Fruit fly (Drosophila melanogaster) whole organism, prepupa: ENCODE data around the gene Rheb.

ENCODE experiments used
- Blimp-1 ChIP-seq: fragments of 200-800 bp; sonication (Bioruptor generic); optimal IDR thresholded peaks from 3 replicates; lab custom pipeline; 2017; ENCODE audit warnings: missing biosample characterization, missing genetic modification characterization, mild to moderate bottlenecking, moderate library complexity, missing genetic modification reagents
- CG10631 ChIP-seq: fragments of 200-800 bp; sonication (Bioruptor generic); optimal IDR thresholded peaks from 2 replicates; lab custom pipeline; 2016; ENCODE audit warnings: missing biosample characterization, missing genetic modification characterization
- CG11762 ChIP-seq: fragments of 200-800 bp; sonication (Bioruptor generic); optimal IDR thresholded peaks from 3 replicates; lab custom pipeline; 2016; ENCODE audit warnings: missing biosample characterization, missing genetic modification characterization; ENCODE audit not compliant: insufficient read depth
- CG11902 ChIP-seq: fragments of 200-800 bp; sonication (Bioruptor generic); optimal IDR thresholded peaks from 3 replicates; lab custom pipeline; 2016; ENCODE audit warnings: missing biosample characterization, missing genetic modification characterization
- CG15336 ChIP-seq: fragments of 200-800 bp; sonication (Bioruptor generic); IDR thresholded peaks from 2 replicates; pipeline ENCODE4 v1.3.6; 2022; ENCODE audit warnings: missing biosample characterization, missing genetic modification characterization
- CG16779 ChIP-seq: fragments of 200-800 bp; sonication (Bioruptor generic); optimal IDR thresholded peaks from 3 replicates; lab custom pipeline; 2017; ENCODE audit warnings: missing biosample characterization, mild to moderate bottlenecking, missing genetic modification characterization
- CG3032 ChIP-seq: fragments of 200-800 bp; optimal IDR thresholded peaks from 2 replicates; lab custom pipeline; 2019; ENCODE audit warnings: missing biosample characterization, mild to moderate bottlenecking, missing genetic modification characterization, moderate library complexity
- CG31627 ChIP-seq: fragments of 200-800 bp; sonication (Bioruptor generic); optimal IDR thresholded peaks from 3 replicates; lab custom pipeline; 2016; ENCODE audit warnings: missing biosample characterization, missing genetic modification characterization
- CG32006 ChIP-seq: fragments of 200-800 bp; sonication (Bioruptor generic); optimal IDR thresholded peaks from 3 replicates; lab custom pipeline; 2017; ENCODE audit warnings: missing biosample characterization, mild to moderate bottlenecking, missing genetic modification characterization
- CG34406 ChIP-seq: fragments of 200-800 bp; sonication (Bioruptor generic); optimal IDR thresholded peaks from 3 replicates; lab custom pipeline; 2016; ENCODE audit warnings: missing biosample characterization, missing genetic modification characterization
- CG4318 ChIP-seq: fragments of 200-800 bp; sonication (Bioruptor generic); optimal IDR thresholded peaks from 3 replicates; lab custom pipeline; 2017; ENCODE audit warnings: missing biosample characterization, mild to moderate bottlenecking, missing genetic modification characterization
- CG6163 ChIP-seq: fragments of 200-800 bp; sonication (Bioruptor generic); IDR thresholded peaks from 3 replicates; pipeline ENCODE4 v1.3.6; 2022; ENCODE audit warnings: missing biosample characterization, missing genetic modification characterization
- CG6276 ChIP-seq: fragments of 200-800 bp; sonication (Bioruptor generic); optimal IDR thresholded peaks from 2 replicates; lab custom pipeline; 2017; ENCODE audit warnings: missing biosample characterization, mild to moderate bottlenecking, missing genetic modification characterization
- CG6792 ChIP-seq: fragments of 200-800 bp; sonication (Bioruptor generic); optimal IDR thresholded peaks from 3 replicates; lab custom pipeline; 2016; ENCODE audit warnings: missing biosample characterization, missing genetic modification characterization
- CG6808 ChIP-seq: fragments of 200-800 bp; sonication (Bioruptor generic); optimal IDR thresholded peaks from 3 replicates; lab custom pipeline; 2017; ENCODE audit warnings: missing biosample characterization, missing genetic modification characterization, mild to moderate bottlenecking, moderate library complexity, missing genetic modification reagents
- CG6854 ChIP-seq: fragments of 200-800 bp; sonication (Bioruptor generic); optimal IDR thresholded peaks from 2 replicates; lab custom pipeline; 2017; ENCODE audit warnings: missing biosample characterization, mild to moderate bottlenecking, missing genetic modification characterization
- CG7368 ChIP-seq: fragments of 200-800 bp; sonication (Bioruptor generic); optimal IDR thresholded peaks from 3 replicates; lab custom pipeline; 2016; ENCODE audit warnings: missing biosample characterization, missing genetic modification characterization
- CG8319 ChIP-seq: fragments of 200-800 bp; sonication (Bioruptor generic); optimal IDR thresholded peaks from 3 replicates; lab custom pipeline; 2016; ENCODE audit warnings: missing biosample characterization, missing genetic modification characterization
- CG9139 ChIP-seq: fragments of 200-800 bp; sonication (Bioruptor generic); optimal IDR thresholded peaks from 3 replicates; lab custom pipeline; 2017; ENCODE audit warnings: missing biosample characterization, mild to moderate bottlenecking, missing genetic modification characterization
- Eip75B ChIP-seq: fragments of 200-800 bp; sonication (Bioruptor generic); optimal IDR thresholded peaks from 3 replicates; lab custom pipeline; 2016; ENCODE audit warnings: missing biosample characterization, missing genetic modification characterization
- Eip93F ChIP-seq: fragments of 200-800 bp; sonication (Bioruptor generic); optimal IDR thresholded peaks from 2 replicates; lab custom pipeline; 2016; ENCODE audit warnings: missing biosample characterization, mild to moderate bottlenecking, missing genetic modification characterization
- Ets21C ChIP-seq: fragments of 200-800 bp; sonication (Bioruptor generic); optimal IDR thresholded peaks from 3 replicates; lab custom pipeline; 2016; ENCODE audit warnings: missing biosample characterization, missing genetic modification characterization
- Gug ChIP-seq: fragments of 200-800 bp; sonication (Bioruptor generic); IDR thresholded peaks from 2 replicates; pipeline ENCODE4 v1.3.6; 2022; ENCODE audit warnings: missing biosample characterization, missing genetic modification characterization
- Hr38 ChIP-seq: sonication (Bioruptor generic); optimal IDR thresholded peaks from 2 replicates; lab custom pipeline; 2016; ENCODE audit warnings: missing biosample characterization, missing genetic modification characterization
- Hr39 ChIP-seq: fragments of 200-800 bp; sonication (Bioruptor generic); optimal IDR thresholded peaks from 2 replicates; lab custom pipeline; 2016; ENCODE audit warnings: missing biosample characterization, missing genetic modification characterization
- Hr4 ChIP-seq: fragments of 200-800 bp; sonication (Bioruptor generic); optimal IDR thresholded peaks from 3 replicates; lab custom pipeline; 2016; ENCODE audit warnings: missing biosample characterization, missing genetic modification characterization
- Lpt ChIP-seq: fragments of 200-800 bp; sonication (Bioruptor generic); optimal IDR thresholded peaks from 3 replicates; lab custom pipeline; 2016; ENCODE audit warnings: missing biosample characterization, missing genetic modification characterization
- Met ChIP-seq: fragments of 200-800 bp; sonication (Bioruptor generic); optimal IDR thresholded peaks from 3 replicates; lab custom pipeline; 2016; ENCODE audit warnings: missing biosample characterization, missing genetic modification characterization
- OdsH ChIP-seq: fragments of 200-800 bp; sonication (Bioruptor generic); optimal IDR thresholded peaks from 3 replicates; lab custom pipeline; 2016; ENCODE audit warnings: missing biosample characterization, missing genetic modification characterization
- Sox14 ChIP-seq: fragments of 200-800 bp; sonication (Bioruptor generic); optimal IDR thresholded peaks from 3 replicates; lab custom pipeline; 2016; ENCODE audit warnings: missing biosample characterization, missing genetic modification characterization
- Sox15 ChIP-seq: fragments of 200-800 bp; sonication (Bioruptor generic); optimal IDR thresholded peaks from 3 replicates; lab custom pipeline; 2016; ENCODE audit warnings: missing biosample characterization, missing genetic modification characterization
- achi ChIP-seq: fragments of 200-800 bp; sonication (Bioruptor generic); optimal IDR thresholded peaks from 3 replicates; lab custom pipeline; 2016; ENCODE audit warnings: missing biosample characterization, missing genetic modification characterization
- acj6 ChIP-seq: fragments of 200-800 bp; sonication (Bioruptor generic); optimal IDR thresholded peaks from 3 replicates; lab custom pipeline; 2016; ENCODE audit warnings: missing biosample characterization, missing genetic modification characterization
- cyc ChIP-seq: fragments of 200-800 bp; sonication (Bioruptor generic); optimal IDR thresholded peaks from 3 replicates; lab custom pipeline; 2016; ENCODE audit warnings: missing biosample characterization, missing genetic modification characterization
- dac ChIP-seq: fragments of 200-800 bp; sonication (Bioruptor generic); optimal IDR thresholded peaks from 2 replicates; lab custom pipeline; 2017; ENCODE audit warnings: missing biosample characterization, mild to moderate bottlenecking, missing genetic modification characterization
- eg ChIP-seq: fragments of 200-800 bp; sonication (Bioruptor generic); IDR thresholded peaks from 3 replicates; pipeline ENCODE4 v1.3.6; 2022; ENCODE audit warnings: missing biosample characterization, missing genetic modification characterization
- esn ChIP-seq: fragments of 200-800 bp; sonication (Bioruptor generic); optimal IDR thresholded peaks from 2 replicates; lab custom pipeline; 2016; ENCODE audit warnings: missing biosample characterization, mild to moderate bottlenecking, missing genetic modification characterization, moderate library complexity
- fd85E ChIP-seq: fragments of 200-800 bp; sonication (Bioruptor generic); optimal IDR thresholded peaks from 3 replicates; lab custom pipeline; 2016; ENCODE audit warnings: missing biosample characterization, missing genetic modification characterization
- fkh ChIP-seq: fragments of 200-800 bp; sonication (Bioruptor generic); optimal IDR thresholded peaks from 3 replicates; lab custom pipeline; 2017; ENCODE audit warnings: missing biosample characterization, mild to moderate bottlenecking, missing genetic modification characterization, moderate library complexity
- lz ChIP-seq: fragments of 200-800 bp; sonication (Bioruptor generic); optimal IDR thresholded peaks from 3 replicates; lab custom pipeline; 2016; ENCODE audit warnings: missing biosample characterization, missing genetic modification characterization
- salr ChIP-seq, 2 experiments: fragments of 200-800 bp; sonication (Bioruptor generic); optimal IDR thresholded peaks; 3 replicates each; lab custom pipeline; 2016 to 2018; ENCODE audit warnings: missing biosample characterization in 2 of 2, missing genetic modification characterization in 2 of 2, mild to moderate bottlenecking in 1 of 2
- ss ChIP-seq, 2 experiments: fragments of 200-800 bp; sonication (Bioruptor generic); optimal IDR thresholded peaks; 2 replicates in 1 of 2; 3 replicates in 1 of 2; lab custom pipeline; 2017 to 2018; ENCODE audit warnings: mild to moderate bottlenecking in 2 of 2, missing biosample characterization in 2 of 2, missing genetic modification characterization in 2 of 2, moderate library complexity in 1 of 2
- svp ChIP-seq: fragments of 200-800 bp; sonication (Bioruptor generic); peaks from one replicate; lab custom pipeline; 2016; ENCODE audit warnings: missing biosample characterization, missing genetic modification characterization
- topi ChIP-seq: fragments of 200-800 bp; sonication (Bioruptor generic); optimal IDR thresholded peaks from 3 replicates; lab custom pipeline; 2016; ENCODE audit warnings: missing biosample characterization, missing genetic modification characterization
- vri ChIP-seq: fragments of 200-800 bp; sonication (Bioruptor generic); optimal IDR thresholded peaks from 3 replicates; lab custom pipeline; 2016; ENCODE audit warnings: missing biosample characterization, mild to moderate bottlenecking, missing genetic modification characterization

Rheb gene

DNA sequence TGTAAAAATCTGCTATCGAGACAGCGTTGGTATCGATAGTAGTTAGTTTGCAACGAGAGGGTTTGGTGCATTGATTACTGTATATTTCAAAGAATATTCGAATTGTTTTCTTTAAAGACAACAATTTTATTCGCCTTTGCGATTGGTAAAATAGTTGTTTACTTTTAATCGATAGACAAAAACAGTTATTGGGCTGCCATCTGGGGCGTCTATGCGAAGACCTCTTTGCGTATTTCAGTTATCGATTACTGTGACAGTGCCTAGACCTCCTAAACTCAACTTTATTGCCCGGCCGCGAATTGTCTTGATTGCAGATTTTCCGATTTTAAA is 44.4 kb downstream of the Rheb start, which contains the start of gene Atu:
TSS of gene Atu (plus strand) at position 245 of the 330 bp plus-strand sequence.
- TF ChIP-seq CG32006 (GFP tag; lab: Kevin White, UChicago) (no peak), CG34406 (GFP tag; lab: Kevin White, UChicago) (no peak), lz (GFP tag; lab: Kevin White, UChicago) (peak; percentile 29), CG11902 (GFP tag; lab: Kevin White, UChicago) (no peak), salr (GFP tag; optimal IDR thresholded peaks at IDR 0.05; lab: Kevin White, UChicago) (no peak), CG10631 (GFP tag; lab: Kevin White, UChicago) (no peak), svp (GFP tag; lab: Kevin White, UChicago) (peak; percentile 65), Met (peak; percentile 17), cyc (peak; percentile 6), Hr39 (GFP tag; lab: Kevin White, UChicago) (peak; percentile 23), CG8319 (GFP tag; lab: Kevin White, UChicago) (no peak), CG31627 (GFP tag; lab: Kevin White, UChicago) (peak; percentile 32), ss (GFP tag; optimal IDR thresholded peaks at IDR 0.05; lab: Kevin White, UChicago) (no peak), fd85E (GFP tag; lab: Kevin White, UChicago) (no peak), Sox14 (GFP tag; lab: Kevin White, UChicago) (peak; percentile 55), achi (GFP tag; lab: Kevin White, UChicago) (peak; percentile 11), Sox15 (GFP tag; lab: Kevin White, UChicago) (no peak), Blimp-1 (no peak), CG9139 (GFP tag; lab: Kevin White, UChicago) (no peak), Gug (GFP tag; lab: Robert Waterston, UW) (no peak), fkh (GFP tag; lab: Kevin White, UChicago) (peak; percentile 86), esn (peak; percentile 46), Eip75B (GFP tag; lab: Kevin White, UChicago) (peak; percentile 26), OdsH (GFP tag; lab: Kevin White, UChicago) (no peak), CG6792 (no peak), CG6854 (GFP tag; lab: Kevin White, UChicago) (no peak)

DNA sequence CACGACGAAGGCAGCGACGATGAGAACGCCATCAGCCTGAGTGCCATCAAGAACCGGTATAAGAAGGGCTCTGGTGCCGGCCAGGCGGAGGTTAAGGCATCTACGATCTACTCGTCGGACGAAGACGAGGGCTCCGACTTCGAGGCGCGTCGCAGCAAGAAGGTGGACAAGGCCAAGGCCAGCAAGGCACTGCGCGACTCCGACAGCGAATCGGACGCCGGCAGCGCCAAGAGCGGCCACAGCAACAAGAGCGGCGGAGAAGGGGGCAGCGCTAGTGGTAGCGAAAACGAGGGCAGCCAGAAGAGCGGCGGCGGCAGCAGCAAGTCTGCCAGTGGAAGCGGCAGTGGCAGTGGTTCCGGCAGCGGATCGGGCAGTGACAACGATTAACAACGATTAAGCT is 46.8 kb downstream of the Rheb start:
- TF ChIP-seq CG6792 (no peak), CG11762 (no peak), CG4318 (GFP tag; lab: Kevin White, UChicago) (no peak), vri (GFP tag; lab: Kevin White, UChicago) (no peak), eg (GFP tag; lab: Robert Waterston, UW) (no peak)
- TF ChIP-seq, all 60 proteins: peak for 0

DNA sequence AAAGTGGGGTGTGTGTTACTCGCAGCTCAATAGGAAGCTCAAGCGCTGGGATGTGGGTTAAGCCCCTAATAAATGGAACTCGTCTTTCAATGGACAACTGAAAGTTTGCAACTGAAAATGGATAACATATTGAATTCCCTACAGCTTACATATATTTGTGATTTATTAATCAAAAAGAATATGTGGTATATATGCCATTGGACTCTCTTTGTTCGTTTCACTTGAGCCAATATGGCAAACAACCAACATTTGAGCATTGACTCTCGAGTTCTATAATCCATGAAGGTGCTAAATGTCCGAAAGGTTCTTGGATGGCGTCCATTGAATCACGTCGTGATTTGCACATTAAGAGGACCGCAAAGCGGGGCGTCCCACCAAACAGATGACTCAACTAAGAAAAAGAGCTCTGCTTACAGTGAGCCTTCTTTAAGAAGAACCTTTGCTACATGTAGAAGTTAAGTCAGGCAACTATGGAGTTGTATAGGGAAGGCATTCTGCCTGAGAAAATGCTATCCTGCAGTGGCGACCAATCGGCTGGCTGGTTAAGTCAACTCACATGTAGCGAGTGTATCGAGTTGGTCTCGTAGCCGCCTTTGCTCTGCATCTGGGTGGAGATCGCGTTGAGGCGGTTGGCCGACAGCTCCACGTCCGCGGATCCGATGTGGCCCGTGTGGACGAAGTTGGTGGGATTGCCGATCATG is 49.4 kb downstream of the Rheb start:
- TF ChIP-seq CG4318 (GFP tag; lab: Kevin White, UChicago) (no peak), esn (peak; percentile 47), dac (GFP tag; lab: Kevin White, UChicago) (peak; percentile 22), Ets21C (no peak), Sox14 (GFP tag; lab: Kevin White, UChicago) (peak; percentile 74), CG15336 (peak; percentile 57), Met (peak; percentile 52), ss (GFP tag; optimal IDR thresholded peaks at IDR 0.05; lab: Kevin White, UChicago) (no peak), CG31627 (GFP tag; lab: Kevin White, UChicago) (peak; percentile 47), CG16779 (tag; lab: Kevin White, UChicago) (no peak), Gug (GFP tag; lab: Robert Waterston, UW) (no peak), CG34406 (GFP tag; lab: Kevin White, UChicago) (peak; percentile 18), CG6163 (GFP tag; lab: Robert Waterston, UW) (peak; percentile 72), CG7368 (no peak), fkh (GFP tag; lab: Kevin White, UChicago) (no peak), CG3032 (peak; percentile 17), OdsH (GFP tag; lab: Kevin White, UChicago) (peak; percentile 49), Eip93F (GFP tag; lab: Kevin White, UChicago) (no peak), CG6854 (GFP tag; lab: Kevin White, UChicago) (no peak), Lpt (GFP tag; lab: Kevin White, UChicago) (peak; percentile 34), vri (GFP tag; lab: Kevin White, UChicago) (no peak), Hr4 (GFP tag; lab: Kevin White, UChicago) (peak; percentile 64), achi (GFP tag; lab: Kevin White, UChicago) (peak; percentile 18), CG6808 (GFP tag; lab: Kevin White, UChicago) (no peak), acj6 (GFP tag; lab: Kevin White, UChicago) (peak; percentile 45), CG6276 (GFP tag; lab: Kevin White, UChicago) (peak; percentile 34), Hr39 (GFP tag; lab: Kevin White, UChicago) (peak; percentile 51), eg (GFP tag; lab: Robert Waterston, UW) (peak; percentile 55; the same call in 1 of the 3 replicates), topi (GFP tag; lab: Kevin White, UChicago) (peak; percentile 50), Hr38 (GFP tag; lab: Kevin White, UChicago) (no peak)
